Fruit fly (Drosophila melanogaster) whole organism, prepupa: ENCODE measurements around the gene Alp10.

ENCODE experiments used
- CG10669 ChIP-seq: fragments of 200-800 bp; sonication (Bioruptor generic); optimal IDR thresholded peaks from 3 replicates; lab custom pipeline; 2018; ENCODE audit warnings: missing biosample characterization, mild to moderate bottlenecking, missing genetic modification characterization, moderate library complexity
- CG1621 ChIP-seq: fragments of 200-800 bp; sonication (Bioruptor generic); optimal IDR thresholded peaks from 3 replicates; lab custom pipeline; 2018; ENCODE audit warnings: missing biosample characterization, mild to moderate bottlenecking, missing genetic modification characterization
- CG3032 ChIP-seq: fragments of 200-800 bp; optimal IDR thresholded peaks from 2 replicates; lab custom pipeline; 2019; ENCODE audit warnings: missing biosample characterization, mild to moderate bottlenecking, missing genetic modification characterization, moderate library complexity
- CG6792 ChIP-seq: fragments of 200-800 bp; sonication (Bioruptor generic); optimal IDR thresholded peaks from 3 replicates; lab custom pipeline; 2016; ENCODE audit warnings: missing biosample characterization, missing genetic modification characterization
- CG6854 ChIP-seq: fragments of 200-800 bp; sonication (Bioruptor generic); optimal IDR thresholded peaks from 2 replicates; lab custom pipeline; 2017; ENCODE audit warnings: missing biosample characterization, mild to moderate bottlenecking, missing genetic modification characterization
- CG9139 ChIP-seq: fragments of 200-800 bp; sonication (Bioruptor generic); optimal IDR thresholded peaks from 3 replicates; lab custom pipeline; 2017; ENCODE audit warnings: missing biosample characterization, mild to moderate bottlenecking, missing genetic modification characterization
- Ets96B ChIP-seq: fragments of 200-800 bp; optimal IDR thresholded peaks from 2 replicates; lab custom pipeline; 2019; ENCODE audit warnings: missing biosample characterization, mild to moderate bottlenecking, missing genetic modification characterization, moderate library complexity
- Lpt ChIP-seq: fragments of 200-800 bp; sonication (Bioruptor generic); optimal IDR thresholded peaks from 3 replicates; lab custom pipeline; 2016; ENCODE audit warnings: missing biosample characterization, missing genetic modification characterization
- Smox ChIP-seq: fragments of 200-800 bp; sonication (Bioruptor generic); optimal IDR thresholded peaks from 3 replicates; lab custom pipeline; 2016; ENCODE audit warnings: missing biosample characterization, missing genetic modification characterization
- spab ChIP-seq: fragments of 200-800 bp; sonication (Bioruptor generic); optimal IDR thresholded peaks from 2 replicates; lab custom pipeline; 2017; ENCODE audit warnings: missing biosample characterization, mild to moderate bottlenecking, missing genetic modification characterization, missing genetic modification reagents

DNA sequence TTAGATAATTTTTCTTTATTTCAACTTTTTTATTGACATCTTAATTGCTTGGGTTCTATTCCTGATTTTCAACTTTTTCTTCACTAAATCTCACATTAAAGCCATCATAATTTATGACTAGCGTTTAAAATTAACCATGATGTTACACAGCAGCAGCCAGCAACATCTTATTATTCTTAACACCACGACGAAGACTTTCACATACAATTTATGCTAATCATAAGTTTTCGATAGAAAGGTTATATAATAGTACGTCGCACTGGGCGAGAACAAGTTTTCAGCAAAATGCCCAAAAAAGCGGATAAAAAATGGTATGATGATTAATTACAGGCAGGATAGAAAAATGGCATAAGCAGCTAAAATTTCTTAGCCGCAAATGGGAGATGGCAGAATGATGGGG is 36.8 kb upstream of the Alp10 start:
- TF ChIP-seq CG9139 (GFP tag; lab: Kevin White, UChicago) = no peak
- TF ChIP-seq CG6792 (GFP tag; lab: Kevin White, UChicago) = no peak
- no peak for TF ChIP-seq CG3032 (tag; lab: Kevin White, UChicago)
- TF ChIP-seq Lpt (GFP tag; lab: Kevin White, UChicago) = no peak
- TF ChIP-seq CG10669 = no peak
- TF ChIP-seq spab (GFP tag; lab: Kevin White, UChicago) = no peak
- no peak for TF ChIP-seq Ets96B (tag; lab: Kevin White, UChicago)
- no peak for TF ChIP-seq CG1621 (tag; lab: Kevin White, UChicago)
- TF ChIP-seq CG6854 (GFP tag; lab: Kevin White, UChicago) = no peak
- no peak for TF ChIP-seq Smox (GFP tag; lab: Kevin White, UChicago)
